Fruit fly (Drosophila melanogaster): ENCODE data around the gene CG17162.

CG17162 gene

DNA sequence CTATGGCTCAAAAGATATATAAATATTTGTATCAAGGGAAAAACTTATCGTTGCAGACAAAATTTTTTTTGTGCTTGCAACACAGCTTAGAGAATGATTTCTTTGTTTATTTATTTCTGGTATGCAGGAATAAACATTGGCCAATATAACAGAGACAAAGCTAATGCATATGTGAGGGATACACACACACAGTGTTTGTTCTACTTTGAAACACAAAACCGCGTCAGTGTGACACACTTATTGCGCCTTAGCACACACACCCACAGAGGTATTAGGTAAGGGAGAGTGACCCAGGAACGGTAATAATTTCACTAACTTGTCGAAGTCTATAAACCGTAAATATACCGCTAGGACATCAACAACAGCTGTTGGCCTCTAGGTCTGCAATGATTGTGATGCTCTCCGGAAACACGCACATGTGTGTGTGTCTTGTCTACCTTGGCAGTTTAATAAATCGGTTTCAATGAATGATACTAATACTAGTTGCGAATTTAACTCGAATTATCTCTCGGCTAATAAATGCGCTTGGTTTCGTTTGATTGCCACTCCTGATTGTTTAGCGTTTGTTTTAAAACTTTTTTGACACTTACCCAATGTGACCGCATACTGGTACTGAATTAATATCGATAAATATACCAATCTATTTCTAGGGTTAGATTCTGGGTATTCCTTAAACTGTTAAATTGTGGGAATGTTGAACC, at the start of gene CG17162:
Gene CG17162, minus strand, starts transcription at position 619 of the 701 bp plus-strand sequence.
- no peak for TF ChIP-seq noc (tag; optimal IDR thresholded peaks at IDR 0.05)

DNA sequence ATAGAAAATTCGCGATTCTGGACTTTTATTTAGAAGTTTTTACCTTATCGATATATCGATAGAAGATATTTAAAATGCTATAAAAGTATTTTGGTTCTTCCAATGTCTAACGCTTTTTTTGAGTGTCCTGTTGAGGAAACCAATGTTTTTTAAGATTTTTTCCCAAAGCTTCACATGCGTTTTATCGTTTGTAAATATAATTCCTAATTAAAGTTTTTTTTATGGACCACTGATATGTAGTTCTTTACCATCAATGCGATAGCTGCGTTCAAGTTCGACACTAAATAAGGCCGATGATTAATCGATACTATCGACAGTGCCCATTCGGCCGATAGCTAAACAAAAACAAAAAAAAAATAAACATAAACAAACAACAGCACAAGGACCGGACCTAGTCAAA, 9.2 kb upstream of the CG17162 start, which contains the start of gene ATbp:
Gene ATbp, plus strand, starts transcription at position 312 of the 400 bp plus-strand sequence.
- TF ChIP-seq noc (tag; optimal IDR thresholded peaks at IDR 0.05), result no peak

DNA sequence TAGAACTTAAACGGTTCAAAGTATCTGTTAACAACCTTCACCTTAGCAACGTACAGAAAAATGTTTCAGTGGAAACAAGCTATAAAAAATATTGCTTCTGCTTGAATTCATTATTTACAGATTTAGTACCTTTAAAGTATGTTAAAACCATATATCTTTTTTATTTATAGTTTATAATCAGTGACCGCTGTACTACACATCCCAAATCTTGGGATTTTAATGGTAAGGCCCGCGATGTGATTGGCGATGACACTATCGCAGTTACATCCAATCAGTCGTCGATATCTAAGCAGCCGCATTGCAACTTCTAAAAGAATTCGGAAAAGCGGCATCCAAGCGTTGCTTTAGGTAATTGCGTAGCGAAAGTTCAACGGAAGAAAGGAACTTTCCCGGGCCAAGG, 715 bp upstream of the CG17162 start:
- no peak for TF ChIP-seq noc (tag; optimal IDR thresholded peaks at IDR 0.05)

DNA sequence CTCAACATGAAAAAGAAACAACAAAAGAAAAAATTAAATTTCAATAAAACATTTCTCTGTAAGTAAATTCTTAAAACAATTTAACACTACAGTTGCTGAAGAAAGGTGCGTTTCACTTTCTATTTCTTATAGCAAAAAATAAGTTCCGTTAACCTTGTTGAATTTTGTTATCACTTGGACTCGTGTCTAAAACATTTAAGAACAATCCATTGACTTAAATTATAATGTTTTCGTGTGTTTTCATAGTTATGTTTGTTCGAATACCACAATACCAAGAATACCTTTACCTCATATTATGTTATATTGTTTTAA, 239 bp upstream of the CG17162 start:
- TF ChIP-seq noc (tag; optimal IDR thresholded peaks at IDR 0.05), result no peak

DNA sequence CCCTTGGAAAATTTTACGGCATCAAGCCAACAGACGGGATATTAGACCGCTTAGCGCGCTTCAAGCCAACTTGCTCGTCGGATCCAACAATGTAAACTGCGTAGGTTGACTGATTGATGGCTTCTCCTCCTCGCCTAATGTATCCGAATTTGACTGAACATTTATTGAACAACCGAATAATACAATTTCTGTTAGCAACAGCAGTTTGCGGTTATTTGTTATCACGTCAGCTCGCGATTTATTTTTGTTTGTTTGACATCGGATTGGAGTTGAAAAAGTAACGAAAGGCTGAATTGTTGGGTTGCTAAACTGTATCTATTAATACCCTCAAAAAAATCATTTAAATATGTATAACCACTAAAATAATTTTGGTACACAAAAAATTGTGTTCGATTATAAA, 4.0 kb downstream of the CG17162 start, which contains the start of gene CG17159:
Gene CG17159, minus strand, starts transcription at position 101 of the 400 bp plus-strand sequence.
- TF ChIP-seq noc (tag; optimal IDR thresholded peaks at IDR 0.05), result no peak

DNA sequence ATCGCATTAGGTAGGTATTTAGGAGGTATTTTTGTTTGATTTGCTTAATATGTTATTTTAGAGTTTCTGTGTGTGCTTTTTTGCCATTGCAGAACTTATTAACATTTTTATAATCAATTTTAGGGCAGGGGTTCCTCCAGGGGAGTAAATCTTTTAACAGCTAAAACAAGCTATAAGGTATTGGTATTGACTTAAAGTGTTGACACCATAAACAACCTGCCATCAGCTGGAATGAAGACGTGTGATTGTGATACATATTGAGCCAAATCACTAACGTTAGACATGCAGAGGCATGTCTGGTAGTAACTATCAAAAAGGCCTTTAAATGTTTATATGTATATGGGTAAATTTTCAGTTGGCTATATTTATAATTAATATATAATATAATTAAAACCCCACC, 4.7 kb downstream of the CG17162 start:
- TF ChIP-seq noc (tag; optimal IDR thresholded peaks at IDR 0.05), result no peak

DNA sequence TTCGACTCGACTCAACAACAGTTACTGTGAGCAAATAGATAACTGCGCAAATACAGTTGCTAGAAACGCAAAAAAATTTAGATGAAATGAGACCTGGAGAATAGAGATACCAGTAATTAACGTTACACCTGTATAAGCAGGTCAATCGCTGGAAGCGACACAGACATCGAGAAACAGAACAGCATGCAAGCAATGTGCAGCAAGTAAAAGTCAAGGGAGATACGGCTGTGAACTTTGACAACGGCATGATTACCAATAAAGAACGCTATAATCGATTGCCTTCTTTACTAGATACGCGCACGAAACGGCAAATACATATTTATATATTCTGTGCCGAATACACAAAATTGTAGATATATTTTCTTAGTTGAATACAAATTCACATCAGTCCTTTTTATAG, 5.2 kb downstream of the CG17162 start:
- TF ChIP-seq noc (tag; optimal IDR thresholded peaks at IDR 0.05), result no peak

DNA sequence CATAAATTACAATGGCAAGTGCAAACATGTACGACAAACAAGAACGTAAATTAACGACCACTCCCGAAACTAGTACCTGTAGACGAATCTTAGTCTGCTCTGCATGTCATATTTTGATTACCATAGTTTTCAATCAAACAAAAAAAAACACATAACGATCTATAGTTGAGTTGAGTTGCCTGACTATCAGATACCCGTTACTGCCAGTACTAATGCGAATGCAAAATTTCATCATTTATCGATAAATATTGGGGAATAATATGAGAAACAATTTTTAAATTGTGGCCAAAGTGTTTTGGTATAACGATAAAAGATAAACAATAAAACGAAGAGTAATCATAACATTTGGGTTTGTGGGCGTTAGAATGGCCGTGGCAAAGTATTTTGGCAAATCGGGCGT, 6.1 kb downstream of the CG17162 start:
- TF ChIP-seq noc (tag; optimal IDR thresholded peaks at IDR 0.05), result no peak

DNA sequence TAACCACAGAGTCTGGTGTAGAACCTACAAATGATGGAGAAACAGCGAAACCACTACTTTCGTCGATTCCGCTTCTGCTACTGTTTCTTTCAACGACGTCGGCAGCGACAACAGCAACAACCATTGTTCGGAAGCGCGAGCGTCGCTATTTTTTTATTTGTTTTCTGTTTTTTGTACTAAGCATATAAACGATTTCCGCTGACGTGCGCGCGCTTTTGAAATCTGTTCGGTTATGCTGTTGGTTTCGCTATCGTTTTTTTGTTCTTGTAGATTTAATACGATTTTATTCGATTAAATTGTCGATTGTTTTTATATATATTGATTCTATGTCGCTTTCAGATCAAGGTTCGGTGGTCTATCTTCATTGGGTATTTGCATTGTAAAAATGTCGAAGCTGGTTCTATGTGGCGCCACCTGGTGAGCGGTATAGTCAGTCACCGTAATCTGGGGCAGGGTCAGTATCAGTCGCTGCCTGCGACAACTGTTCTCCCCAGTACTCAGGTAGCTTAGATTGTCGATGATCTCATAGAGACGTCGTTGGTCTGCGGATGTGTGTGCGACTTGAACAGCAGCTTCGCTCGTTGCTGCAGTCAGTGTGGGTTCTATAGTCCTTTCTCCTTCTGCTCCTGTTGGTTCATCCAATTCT, 7.3 kb downstream of the CG17162 start:
- no peak for TF ChIP-seq noc (tag; optimal IDR thresholded peaks at IDR 0.05)

DNA sequence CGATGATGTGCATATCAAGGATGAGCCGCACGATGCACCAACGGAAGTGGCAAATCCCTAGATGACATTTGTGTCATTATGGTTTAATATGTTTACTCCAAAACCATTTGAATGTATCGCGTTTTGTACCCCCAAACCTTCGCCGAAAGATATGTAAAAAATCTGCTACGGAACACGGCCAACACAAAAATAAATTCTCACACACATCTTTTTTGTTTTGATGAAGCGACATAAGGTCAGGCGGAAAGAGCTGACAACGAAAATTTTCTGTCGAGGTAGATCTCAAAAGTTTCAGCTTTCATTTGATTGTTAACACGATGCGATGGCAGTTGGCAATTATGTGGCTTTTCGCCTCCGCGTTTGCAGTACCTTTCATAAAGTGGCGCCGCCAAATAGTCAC, 12.2 kb downstream of the CG17162 start, which contains the start of gene CG17169:
Gene CG17169, plus strand, starts transcription at position 301 of the 400 bp plus-strand sequence.
- TF ChIP-seq noc (tag; optimal IDR thresholded peaks at IDR 0.05), result no peak

DNA sequence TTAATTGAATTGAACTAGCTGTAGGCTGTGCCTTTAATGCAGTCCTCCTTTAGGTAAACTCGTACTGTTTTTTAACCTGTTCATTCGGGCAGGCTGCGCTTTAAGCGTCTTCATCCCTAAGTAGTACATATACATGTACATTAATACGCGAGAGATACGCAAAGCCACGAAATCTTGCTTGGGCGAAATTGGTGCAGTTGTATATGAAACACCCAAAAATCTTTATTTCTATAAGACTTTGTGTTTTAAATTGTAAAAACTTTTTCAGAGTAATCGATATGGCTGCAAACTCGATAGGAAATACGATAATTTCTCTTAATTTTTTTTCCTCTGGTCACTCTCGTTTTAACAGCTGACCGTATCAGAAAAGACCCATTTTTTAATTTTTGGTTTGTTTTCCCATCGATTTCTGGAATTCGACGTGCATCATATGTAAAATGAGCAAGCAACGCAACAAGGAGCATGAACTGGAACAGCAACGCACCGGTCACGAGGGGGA, 14.1 kb downstream of the CG17162 start, which contains the start of the genes CG17163 and CG17168:
Gene CG17163, minus strand, starts transcription at position 303 of the 499 bp plus-strand sequence.
Gene CG17168, plus strand, starts transcription at position 332 of the 499 bp plus-strand sequence.
- TF ChIP-seq noc (tag; optimal IDR thresholded peaks at IDR 0.05), result no peak

DNA sequence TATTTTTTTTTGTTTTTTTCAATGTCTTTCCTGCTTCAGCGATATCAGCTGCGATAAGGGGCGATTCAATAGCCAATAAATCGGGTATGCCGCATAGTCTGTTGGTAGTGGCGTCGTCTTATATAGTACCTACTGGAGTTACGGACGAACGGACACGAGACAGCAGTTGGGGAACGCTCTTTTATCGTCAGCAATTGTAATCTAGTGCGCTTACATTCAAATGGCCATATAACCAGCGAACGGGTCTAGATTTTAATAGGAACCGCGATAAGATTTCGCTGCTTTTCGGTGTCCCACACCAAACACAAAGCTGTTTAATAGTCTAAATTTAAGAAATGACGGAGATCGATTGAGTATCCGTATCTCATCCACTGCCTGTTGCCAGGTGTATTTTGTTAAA, 23.1 kb downstream of the CG17162 start:
- TF ChIP-seq noc (tag; optimal IDR thresholded peaks at IDR 0.05), result no peak

DNA sequence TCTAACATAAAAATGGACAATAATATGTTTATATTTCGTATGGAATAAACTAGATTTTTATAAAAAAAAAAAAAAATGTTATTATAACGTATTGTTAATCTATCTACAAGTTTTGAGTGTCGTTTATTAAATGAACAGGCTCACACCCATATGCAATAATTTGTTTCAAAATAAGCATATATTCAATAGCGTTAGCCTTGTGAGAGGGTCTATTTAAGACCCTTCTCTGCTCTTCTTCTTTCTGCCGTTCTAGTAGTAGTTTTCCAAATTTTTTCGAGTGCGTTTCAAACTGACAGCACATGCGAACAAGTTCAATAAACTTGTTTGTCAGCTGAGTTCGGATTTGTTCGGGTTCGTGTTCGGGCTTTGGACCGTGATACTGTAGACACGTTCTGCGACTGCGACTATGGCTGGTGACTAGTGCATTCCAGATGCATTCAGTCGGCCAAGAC, 25.3 kb downstream of the CG17162 start:
- TF ChIP-seq noc (tag; optimal IDR thresholded peaks at IDR 0.05), result no peak

DNA sequence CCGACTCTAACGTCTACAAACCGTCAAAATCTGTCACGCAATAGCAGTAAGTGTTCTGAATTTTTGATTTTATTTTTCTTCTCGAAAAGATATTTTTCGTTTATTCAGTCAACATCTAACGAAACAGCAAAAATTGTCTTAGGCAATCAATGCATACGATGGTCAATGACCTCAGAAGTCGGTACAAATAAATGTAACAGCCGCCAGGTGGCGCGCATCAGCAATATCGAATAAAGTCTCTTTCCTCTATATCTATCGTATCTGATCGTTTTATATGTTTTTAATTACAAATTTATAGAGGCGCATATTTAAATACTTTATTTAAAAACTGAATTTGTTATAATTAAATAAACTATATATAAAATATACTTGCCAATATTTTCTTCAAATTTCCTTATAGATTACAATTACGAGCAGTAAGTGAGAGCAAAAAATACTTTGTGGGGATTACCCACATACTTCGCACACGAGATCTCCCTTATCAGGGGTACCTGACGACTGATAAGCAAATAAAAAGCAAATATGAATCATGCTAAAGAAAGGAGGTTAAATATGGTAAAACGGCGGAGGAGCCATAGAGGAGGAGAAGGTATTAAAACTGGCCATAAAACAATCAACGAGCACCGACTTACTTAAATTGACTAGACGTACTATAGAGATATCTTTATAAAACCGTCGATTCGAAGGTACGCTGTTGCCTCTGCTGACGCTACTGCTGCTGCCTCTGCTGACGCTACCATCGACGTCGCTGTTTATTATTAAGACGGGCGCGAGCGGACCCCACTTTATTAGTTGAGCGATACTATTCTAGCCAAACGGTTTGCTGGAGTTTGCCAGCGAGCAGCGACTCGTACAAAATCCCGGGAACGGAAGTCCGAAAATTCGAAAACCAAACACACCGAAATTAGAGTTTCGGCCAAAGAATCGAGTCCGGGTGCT, 28.7 kb downstream of the CG17162 start, which contains the start of gene CG17167:
Gene CG17167, plus strand, starts transcription at position 781 of the 939 bp plus-strand sequence.
- TF ChIP-seq noc (tag; optimal IDR thresholded peaks at IDR 0.05), result no peak

DNA sequence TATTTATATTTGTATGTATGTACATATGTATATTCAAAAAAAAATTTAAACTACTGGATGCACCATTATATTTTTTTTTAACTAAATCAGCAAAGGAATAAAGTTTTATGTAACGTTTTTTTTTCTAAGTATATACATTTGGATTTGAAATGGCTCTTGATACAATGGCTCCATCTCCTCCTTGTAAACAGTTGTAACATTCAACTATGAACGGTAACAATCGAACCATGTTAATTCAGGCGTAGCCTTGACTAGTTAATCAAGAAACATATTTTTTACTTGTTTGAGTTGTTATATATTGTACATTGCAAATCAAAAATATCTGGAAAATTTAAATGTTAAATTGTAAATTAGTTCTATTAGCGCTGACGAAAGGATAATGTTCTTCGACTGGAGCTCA, 60.8 kb downstream of the CG17162 start, which contains the start of gene CG12061:
Gene CG12061, plus strand, starts transcription at position 301 of the 400 bp plus-strand sequence.
- TF ChIP-seq noc (tag; optimal IDR thresholded peaks at IDR 0.05), result no peak

Measured in whole organism, larva.